Worm (Caenorhabditis elegans) whole organism, L3 larva: ENCODE results near the gene elo-5.

Experiments
- R02D3.7 ChIP-seq: fragments of 150-350 bp; optimal IDR thresholded peaks from 2 replicates; lab custom pipeline; 2014; ENCODE audit warnings: missing biosample characterization, missing genetic modification characterization
- ZK546.5 ChIP-seq: sonication (generic microtip); optimal IDR thresholded peaks from 2 replicates; lab custom pipeline; 2017; ENCODE audit warnings: missing biosample characterization, missing genetic modification characterization
- ama-1 ChIP-seq: fragments of 150-350 bp; optimal IDR thresholded peaks from 2 replicates; lab custom pipeline; 2018
- ceh-16 ChIP-seq: sonication (generic microtip); optimal IDR thresholded peaks from 2 replicates; lab custom pipeline; 2017; ENCODE audit warnings: missing biosample characterization, missing genetic modification characterization
- ceh-28 ChIP-seq: fragments of 150-350 bp; optimal IDR thresholded peaks from 2 replicates; lab custom pipeline; 2014; ENCODE audit warnings: missing biosample characterization, missing genetic modification reagents, missing genetic modification characterization
- ceh-82 ChIP-seq: fragments of 150-350 bp; optimal IDR thresholded peaks from 2 replicates; lab custom pipeline; 2014; ENCODE audit warnings: missing biosample characterization, missing genetic modification characterization
- ceh-9 ChIP-seq: sonication (generic microtip); optimal IDR thresholded peaks from 2 replicates; lab custom pipeline; 2018; ENCODE audit warnings: missing biosample characterization, missing genetic modification characterization
- daf-12 ChIP-seq: fragments of 150-350 bp; optimal IDR thresholded peaks from 2 replicates; lab custom pipeline; 2014; ENCODE audit warnings: missing biosample characterization, missing genetic modification reagents, missing genetic modification characterization
- egl-27 ChIP-seq: sonication (generic microtip); optimal IDR thresholded peaks from 4 replicates; lab custom pipeline; 2017; ENCODE audit warnings: missing biosample characterization, missing genetic modification reagents, missing genetic modification characterization
- egl-5 ChIP-seq: fragments of 150-350 bp; optimal IDR thresholded peaks from 2 replicates; lab custom pipeline; 2017; ENCODE audit warnings: missing biosample characterization, missing genetic modification reagents, missing genetic modification characterization, inconsistent platforms
- elt-1 ChIP-seq: fragments of 150-350 bp; optimal IDR thresholded peaks from 2 replicates; lab custom pipeline; 2014; ENCODE audit warnings: missing biosample characterization, missing genetic modification characterization
- elt-2 ChIP-seq: sonication (generic microtip); optimal IDR thresholded peaks from 2 replicates; lab custom pipeline; 2016; ENCODE audit warnings: missing genetic modification reagents, mild to moderate bottlenecking, missing genetic modification characterization, missing compliant biosample characterization
- elt-3 ChIP-seq, 3 experiments: fragments of 150-350 bp in 1 of 3; sonication (generic microtip) in 2 of 3; optimal IDR thresholded peaks; 2 replicates in 2 of 3; 4 replicates in 1 of 3; lab custom pipeline; 2014 to 2017; ENCODE audit warnings: missing biosample characterization in 3 of 3, missing genetic modification characterization in 3 of 3
- eor-1 ChIP-seq, 2 experiments: fragments of 150-350 bp; optimal IDR thresholded peaks; 2 replicates each; lab custom pipeline; 2014 to 2018; ENCODE audit warnings: missing biosample characterization in 2 of 2, missing genetic modification characterization in 2 of 2
- fkh-10 ChIP-seq: sonication (generic microtip); optimal IDR thresholded peaks from 2 replicates; lab custom pipeline; 2017; ENCODE audit warnings: missing biosample characterization, missing genetic modification reagents, missing genetic modification characterization
- fkh-2 ChIP-seq: fragments of 150-350 bp; optimal IDR thresholded peaks from 2 replicates; lab custom pipeline; 2014; ENCODE audit warnings: missing biosample characterization, missing genetic modification reagents, missing genetic modification characterization
- fos-1 ChIP-seq: fragments of 150-350 bp; optimal IDR thresholded peaks from 2 replicates; lab custom pipeline; 2014; ENCODE audit warnings: missing biosample characterization, missing genetic modification characterization
- hmg-11 ChIP-seq: sonication (generic microtip); optimal IDR thresholded peaks from 2 replicates; lab custom pipeline; 2016; ENCODE audit warnings: missing genetic modification characterization, missing compliant biosample characterization
- jun-1 ChIP-seq: fragments of 150-350 bp; optimal IDR thresholded peaks from 2 replicates; lab custom pipeline; 2014; ENCODE audit warnings: missing biosample characterization, missing genetic modification reagents, missing genetic modification characterization
- lin-15B ChIP-seq: fragments of 150-350 bp; optimal IDR thresholded peaks from 2 replicates; lab custom pipeline; 2014; ENCODE audit warnings: missing biosample characterization, missing genetic modification characterization
- lin-39 ChIP-seq: fragments of 150-350 bp; optimal IDR thresholded peaks from 2 replicates; lab custom pipeline; 2018; ENCODE audit warnings: missing biosample characterization, missing genetic modification reagents, missing genetic modification characterization
- lsy-12 ChIP-seq: sonication (generic microtip); optimal IDR thresholded peaks from 2 replicates; lab custom pipeline; 2016; ENCODE audit warnings: mild to moderate bottlenecking, missing genetic modification characterization, missing compliant biosample characterization
- mdl-1 ChIP-seq: fragments of 150-350 bp; optimal IDR thresholded peaks from 2 replicates; lab custom pipeline; 2014; ENCODE audit warnings: missing biosample characterization, missing genetic modification characterization
- mml-1 ChIP-seq: fragments of 150-350 bp; sonication (generic microtip); optimal IDR thresholded peaks from 3 replicates; lab custom pipeline; 2014; ENCODE audit warnings: missing biosample characterization, missing genetic modification characterization
- nfya-1 ChIP-seq: sonication (generic microtip); optimal IDR thresholded peaks from 2 replicates; lab custom pipeline; 2017; ENCODE audit warnings: missing genetic modification characterization, mild to moderate bottlenecking, missing compliant biosample characterization, antibody characterized with exemption, moderate library complexity; ENCODE audit not compliant: insufficient read depth
- nhr-11 ChIP-seq: fragments of 150-350 bp; optimal IDR thresholded peaks from 2 replicates; lab custom pipeline; 2014; ENCODE audit warnings: missing biosample characterization, missing genetic modification characterization
- nhr-12 ChIP-seq: fragments of 150-350 bp; optimal IDR thresholded peaks from 2 replicates; lab custom pipeline; 2014; ENCODE audit warnings: missing biosample characterization, missing genetic modification characterization
- nhr-23 ChIP-seq: fragments of 150-350 bp; optimal IDR thresholded peaks from 2 replicates; lab custom pipeline; 2014; ENCODE audit warnings: missing biosample characterization, missing genetic modification reagents, missing genetic modification characterization
- nhr-237 ChIP-seq: fragments of 150-350 bp; optimal IDR thresholded peaks from 2 replicates; lab custom pipeline; 2014; ENCODE audit warnings: missing biosample characterization, missing genetic modification characterization
- nhr-25 ChIP-seq: sonication (generic microtip); optimal IDR thresholded peaks from 2 replicates; lab custom pipeline; 2017; ENCODE audit warnings: missing biosample characterization, missing genetic modification characterization
- nhr-28 ChIP-seq: fragments of 150-350 bp; optimal IDR thresholded peaks from 2 replicates; lab custom pipeline; 2014; ENCODE audit warnings: missing biosample characterization, missing genetic modification characterization
- nhr-43 ChIP-seq: sonication (generic microtip); optimal IDR thresholded peaks from 2 replicates; lab custom pipeline; 2016; ENCODE audit warnings: mild to moderate bottlenecking, missing genetic modification characterization, missing compliant biosample characterization; ENCODE audit not compliant: poor library complexity, severe bottlenecking
- nhr-67 ChIP-seq: fragments of 150-350 bp; optimal IDR thresholded peaks from 2 replicates; lab custom pipeline; 2014; ENCODE audit warnings: missing biosample characterization, missing genetic modification characterization
- nhr-76 ChIP-seq: fragments of 150-350 bp; sonication (generic microtip); optimal IDR thresholded peaks from 5 replicates; lab custom pipeline; 2014; ENCODE audit warnings: missing biosample characterization, missing genetic modification characterization
- nhr-77 ChIP-seq: fragments of 150-350 bp; optimal IDR thresholded peaks from 2 replicates; lab custom pipeline; 2014; ENCODE audit warnings: missing biosample characterization, missing genetic modification characterization
- pha-4 ChIP-seq: fragments of 150-350 bp; optimal IDR thresholded peaks from 2 replicates; lab custom pipeline; 2014; ENCODE audit warnings: missing biosample characterization, missing genetic modification reagents, missing genetic modification characterization
- pqm-1 ChIP-seq: fragments of 150-350 bp; optimal IDR thresholded peaks from 2 replicates; lab custom pipeline; 2017; ENCODE audit warnings: missing biosample characterization, missing genetic modification characterization, inconsistent platforms
- sea-2 ChIP-seq: fragments of 150-350 bp; sonication (generic microtip); optimal IDR thresholded peaks from 4 replicates; lab custom pipeline; 2014; ENCODE audit warnings: missing biosample characterization, missing genetic modification reagents, missing genetic modification characterization
- skn-1 ChIP-seq: fragments of 150-350 bp; optimal IDR thresholded peaks from 2 replicates; lab custom pipeline; 2014; ENCODE audit warnings: missing biosample characterization, missing genetic modification characterization
- snpc-4 ChIP-seq: fragments of 150-350 bp; optimal IDR thresholded peaks from 2 replicates; lab custom pipeline; 2014; ENCODE audit warnings: missing biosample characterization, missing genetic modification characterization
- tbx-2 ChIP-seq: sonication (generic microtip); optimal IDR thresholded peaks from 2 replicates; lab custom pipeline; 2016; ENCODE audit warnings: mild to moderate bottlenecking, missing genetic modification characterization, missing compliant biosample characterization
- unc-39 ChIP-seq: sonication (generic microtip); optimal IDR thresholded peaks from 4 replicates; lab custom pipeline; 2017; ENCODE audit warnings: missing biosample characterization, missing genetic modification characterization
- unc-62 ChIP-seq: fragments of 150-350 bp; sonication (generic microtip); optimal IDR thresholded peaks from 4 replicates; lab custom pipeline; 2014; ENCODE audit warnings: missing biosample characterization, missing genetic modification reagents, missing genetic modification characterization
- zag-1 ChIP-seq: fragments of 150-350 bp; optimal IDR thresholded peaks from 2 replicates; lab custom pipeline; 2014; ENCODE audit warnings: missing biosample characterization, missing genetic modification characterization
- ztf-11 ChIP-seq: fragments of 150-350 bp; optimal IDR thresholded peaks from 2 replicates; lab custom pipeline; 2014; ENCODE audit warnings: missing biosample characterization, missing genetic modification characterization
- ztf-4 ChIP-seq: fragments of 150-350 bp; optimal IDR thresholded peaks from 2 replicates; lab custom pipeline; 2014; ENCODE audit warnings: missing biosample characterization, missing genetic modification characterization

Gene elo-5

DNA sequence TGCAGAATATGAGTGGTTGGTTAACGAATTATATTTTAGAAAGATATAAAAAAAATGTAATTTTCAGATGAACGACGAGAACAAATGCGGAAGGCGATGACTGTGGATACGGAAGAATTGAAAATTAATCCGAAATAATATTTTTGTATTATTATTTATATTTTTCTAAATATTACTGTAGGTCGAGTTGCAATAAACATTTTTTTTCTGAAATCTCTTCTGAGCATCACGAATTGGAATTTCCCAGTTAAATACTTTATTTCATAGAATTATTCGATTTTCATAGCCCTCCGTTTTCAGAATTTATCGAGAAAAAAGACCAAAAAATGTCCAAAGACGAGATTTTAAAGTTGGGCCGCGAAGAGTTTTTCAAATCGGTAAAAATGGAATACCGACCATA lies 20.6 kb upstream of the elo-5 start, which contains the start of gene ZK616.2:
ZK616.2 (plus strand) TSS at position 301 of the 400 bp plus-strand sequence.
- TF ChIP-seq nhr-25, result no peak
- TF ChIP-seq eor-1 (tag; optimal IDR thresholded peaks at IDR 0.05; lab: Kevin White, UChicago), result no peak

DNA sequence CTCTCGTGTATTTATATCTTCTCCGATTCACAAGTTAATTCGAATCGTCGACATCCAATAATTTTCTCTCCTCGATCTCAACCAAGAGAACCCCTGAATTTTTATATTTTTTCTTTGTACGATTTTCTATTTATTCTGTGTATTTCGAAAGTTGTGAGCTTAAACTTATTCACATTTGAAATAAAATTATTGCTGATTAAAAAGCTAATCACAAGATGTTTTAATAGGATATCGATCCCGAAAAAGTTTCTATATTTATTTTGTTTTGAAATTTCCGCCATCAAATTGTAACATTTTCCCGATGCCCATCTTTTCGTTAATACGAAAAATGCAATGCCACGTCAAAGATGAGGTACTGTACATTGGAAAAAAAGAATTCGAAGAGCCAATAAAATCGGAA lies 19.9 kb upstream of the elo-5 start, which contains the start of gene ZK616.3:
ZK616.3 (plus strand) TSS at position 301 of the 400 bp plus-strand sequence.
- TF ChIP-seq nhr-12, result no peak
- no peak for TF ChIP-seq R02D3.7 (tag; lab: Kevin White, UChicago)
- TF ChIP-seq elt-2 (tag; lab: Kevin White, UChicago), result no peak
- TF ChIP-seq nhr-28, result no peak
- TF ChIP-seq ZK546.5 (tag; lab: Kevin White, UChicago), result no peak
- TF ChIP-seq nhr-76 (tag; lab: Kevin White, UChicago), result no peak
- TF ChIP-seq eor-1 (tag; optimal IDR thresholded peaks at IDR 0.05; lab: Kevin White, UChicago), result no peak
- no peak for TF ChIP-seq fkh-10
- TF ChIP-seq nhr-67 (tag; lab: Kevin White, UChicago), result no peak
- no peak for TF ChIP-seq nhr-43
- TF ChIP-seq nhr-77 (tag; lab: Kevin White, UChicago), result no peak
- no peak for TF ChIP-seq elt-3 (tag; optimal IDR thresholded peaks at IDR 0.05; lab: Kevin White, UChicago)
- no peak for TF ChIP-seq snpc-4 (tag; lab: Kevin White, UChicago)
- TF ChIP-seq nhr-11 (tag; lab: Kevin White, UChicago), result no peak
- no peak for TF ChIP-seq ama-1 (lab: Kevin White, UChicago)
- no peak for TF ChIP-seq ceh-9 (tag; lab: Kevin White, UChicago)
- TF ChIP-seq ceh-28 (tag; lab: Kevin White, UChicago), result no peak
- TF ChIP-seq egl-27, result no peak
- no peak for TF ChIP-seq pha-4
- TF ChIP-seq, all 47 proteins: peak for 0

ce11 chrIV:5394687-5395086 lies 17.8 kb upstream of the elo-5 start, which contains the start of the genes perm-3 and swsn-6:
perm-3 (minus strand) TSS chrIV:5394804.
swsn-6 (plus strand) TSS chrIV:5395033.
- TF ChIP-seq mdl-1 (tag; lab: Kevin White, UChicago) (no peak), ceh-28 (tag; lab: Kevin White, UChicago) (peak; percentile 92), nfya-1 (tag; lab: Kevin White, UChicago) (peak; percentile 80), pqm-1 (tag; lab: Kevin White, UChicago) (no peak), hmg-11 (tag; lab: Kevin White, UChicago) (peak; percentile 61), pha-4 (peak; percentile 89), skn-1 (tag; lab: Kevin White, UChicago) (no peak), nhr-43 (peak; percentile 8), zag-1 (tag; lab: Kevin White, UChicago) (no peak), nhr-25 (peak; percentile 73), egl-27 (no peak), egl-5 (tag; lab: Kevin White, UChicago) (peak; percentile 45), ceh-16 (tag; lab: Kevin White, UChicago) (no peak), fkh-2 (tag; lab: Kevin White, UChicago) (no peak), ceh-9 (tag; lab: Kevin White, UChicago) (no peak), snpc-4 (tag; lab: Kevin White, UChicago) (peak; percentile 90), sea-2 (GFP tag; lab: Kevin White, UChicago) (no peak), nhr-12 (no peak), tbx-2 (peak; percentile 62), mml-1 (tag; lab: Kevin White, UChicago) (no peak), nhr-237 (tag; lab: Kevin White, UChicago) (no peak), R02D3.7 (tag; lab: Kevin White, UChicago) (peak; percentile 63), nhr-76 (tag; lab: Kevin White, UChicago) (no peak), nhr-11 (tag; lab: Kevin White, UChicago) (no peak), elt-1 (tag; lab: Kevin White, UChicago) (peak; percentile 7), nhr-23 (tag; lab: Kevin White, UChicago) (peak; percentile 83), jun-1 (tag; lab: Kevin White, UChicago) (peak; percentile 53), ztf-4 (tag; lab: Kevin White, UChicago) (no peak), ama-1 (lab: Kevin White, UChicago) (no peak), lin-15B (tag; lab: Kevin White, UChicago) (peak; percentile 85), unc-39 (tag; lab: Kevin White, UChicago) (no peak), elt-3 (tag; optimal IDR thresholded peaks at IDR 0.05; lab: Kevin White, UChicago) (no peak), lin-39 (peak; percentile 40), unc-62 (GFP tag; lab: Kevin White, UChicago) (no peak), ceh-82 (tag; lab: Kevin White, UChicago) (no peak), elt-2 (tag; lab: Kevin White, UChicago) (peak; percentile 37), nhr-28 (no peak), ztf-11 (tag; lab: Kevin White, UChicago) (no peak), fos-1 (no peak), nhr-77 (tag; lab: Kevin White, UChicago) (no peak), nhr-67 (tag; lab: Kevin White, UChicago) (no peak), ZK546.5 (tag; lab: Kevin White, UChicago) (peak; percentile 37), lsy-12 (tag; lab: Kevin White, UChicago) (peak; percentile 49), daf-12 (tag; lab: Kevin White, UChicago) (no peak), fkh-10 (no peak)
